Worm (Caenorhabditis elegans): ENCODE measurements around the gene pho-12.
A peak's percentile ranks its signal among the peaks of the same experiment; 100 is the strongest.

Gene pho-12

DNA sequence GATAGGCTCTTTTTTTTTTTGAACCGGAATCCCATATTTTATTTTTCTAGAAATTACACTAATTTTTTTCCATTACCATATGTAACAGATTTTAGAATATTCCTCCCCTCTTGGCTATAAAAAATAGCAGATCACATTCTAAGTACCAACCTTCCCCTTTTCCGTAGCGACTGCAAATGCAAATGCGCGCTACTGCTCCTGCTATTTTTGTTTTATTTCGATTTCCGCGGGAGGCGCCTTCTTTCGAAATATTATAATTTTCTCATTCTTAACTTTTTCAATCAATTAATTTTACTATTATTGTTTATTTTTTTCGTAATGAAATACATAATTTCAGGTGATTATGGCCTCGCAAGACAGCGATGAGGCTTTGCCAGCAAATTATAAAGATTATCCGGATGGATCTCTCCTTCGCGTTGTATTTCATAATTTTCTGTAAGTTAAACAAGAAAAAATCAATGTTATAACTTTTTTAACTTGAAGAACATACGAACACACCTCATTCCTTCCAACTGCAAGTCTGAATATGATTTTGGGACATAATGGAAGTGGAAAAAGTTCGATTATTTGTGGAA lies 1.3 kb upstream of the pho-12 start, which contains the start of gene smc-5 (continued):
- TF ChIP-seq efl-3 (GFP tag; optimal IDR thresholded peaks at IDR 0.05) = no peak
- TF ChIP-seq tlp-1 (tag; optimal IDR thresholded peaks at IDR 0.05) = no peak
- TF ChIP-seq nhr-28 (tag; optimal IDR thresholded peaks at IDR 0.05) = no peak
- TF ChIP-seq ceh-8 (GFP tag; optimal IDR thresholded peaks at IDR 0.05) = no peak
- no peak for TF ChIP-seq hlh-4 (tag; optimal IDR thresholded peaks at IDR 0.05)
- no peak for TF ChIP-seq lin-39 (tag; optimal IDR thresholded peaks at IDR 0.05)
- TF ChIP-seq lsy-2 (tag; optimal IDR thresholded peaks at IDR 0.05) = peak; percentile 71 to 94
- peak; percentile 82 for TF ChIP-seq rnt-1 (tag; optimal IDR thresholded peaks at IDR 0.05)
- TF ChIP-seq skn-1 (tag; optimal IDR thresholded peaks at IDR 0.05) = peak; percentile 89
- TF ChIP-seq nhr-76 (tag; optimal IDR thresholded peaks at IDR 0.05) = no peak
- TF ChIP-seq mab-9 (GFP tag; IDR thresholded peaks at IDR 0.05) = no peak
- TF ChIP-seq nhr-47 (tag; optimal IDR thresholded peaks at IDR 0.05) = peak; percentile 73
- TF ChIP-seq elt-3 (tag; optimal IDR thresholded peaks at IDR 0.05) = peak in 1 of 6 experiments; percentile 80
- TF ChIP-seq nhr-237 (tag; optimal IDR thresholded peaks at IDR 0.05) = no peak
- TF ChIP-seq mdl-1 (tag; optimal IDR thresholded peaks at IDR 0.05) = peak in 1 of 2 experiments; percentile 42

DNA sequence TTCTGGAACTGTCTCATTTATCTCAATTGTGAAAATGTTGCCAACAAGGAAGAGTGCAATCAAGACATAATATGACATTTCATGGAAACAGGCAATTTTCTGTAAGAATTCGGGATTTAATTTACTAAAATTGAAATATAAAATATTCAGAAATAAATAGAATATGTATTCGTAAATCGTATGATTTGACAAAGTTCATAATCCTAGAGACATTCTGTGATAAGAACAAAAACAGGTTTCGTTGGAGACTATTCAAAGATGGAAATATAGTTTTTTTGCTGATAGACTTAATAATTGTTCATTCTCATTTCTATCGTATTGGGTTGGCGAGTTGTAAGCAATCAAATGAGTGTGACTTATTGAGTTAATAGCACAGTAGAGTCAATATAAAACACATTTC lies 2.6 kb downstream of the pho-12 start, which contains the start of gene C27A2.12:
Gene C27A2.12 (minus strand): TSS at position 101 of the 400 bp plus-strand sequence.
- TF ChIP-seq nhr-85 (tag) = no peak
- no peak for TF ChIP-seq hpl-2 (GFP tag; optimal IDR thresholded peaks at IDR 0.05)
- no peak for TF ChIP-seq aha-1 (tag; optimal IDR thresholded peaks at IDR 0.05)
- no peak for TF ChIP-seq pag-3 (tag; optimal IDR thresholded peaks at IDR 0.05; ENCODE audit: borderline replicate concordance, insufficient read depth)
- no peak for TF ChIP-seq ceh-90 (tag; optimal IDR thresholded peaks at IDR 0.05)
- TF ChIP-seq irx-1 (tag; optimal IDR thresholded peaks at IDR 0.05) = no peak
- TF ChIP-seq lin-13 (GFP tag; optimal IDR thresholded peaks at IDR 0.05) = no peak
- no peak for TF ChIP-seq unc-30 (tag; optimal IDR thresholded peaks at IDR 0.05)
- no peak for TF ChIP-seq sup-37 (GFP tag; optimal IDR thresholded peaks at IDR 0.05)

DNA sequence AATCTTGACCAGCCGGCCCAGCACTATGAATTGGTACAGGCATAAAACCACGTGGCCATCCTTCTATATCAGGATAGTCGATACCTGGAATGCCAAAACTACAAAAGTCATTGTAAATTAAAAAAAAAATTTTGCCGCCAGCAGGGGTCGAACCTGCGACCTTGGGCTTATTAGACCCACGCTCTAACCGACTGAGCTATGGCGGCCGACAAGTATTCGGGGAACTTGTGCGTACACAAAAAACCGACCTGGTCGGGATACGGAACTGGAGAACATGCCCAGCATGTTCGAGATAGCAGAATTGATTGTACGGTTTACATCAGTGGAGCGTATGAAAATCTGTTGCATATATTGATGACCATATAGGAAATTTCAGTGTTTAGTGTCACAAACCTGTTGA lies 3.3 kb downstream of the pho-12 start:
- TF ChIP-seq ama-1 (optimal IDR thresholded peaks at IDR 0.05) = no peak
- peak in 1 of 2 experiments; percentile 60 for TF ChIP-seq mdl-1 (tag; optimal IDR thresholded peaks at IDR 0.05)
- TF ChIP-seq lin-35 (GFP tag; optimal IDR thresholded peaks at IDR 0.05) = peak; percentile 53 to 77
- TF ChIP-seq C34B4.2 (tag; optimal IDR thresholded peaks at IDR 0.05) = no peak
- peak; percentile 76 for TF ChIP-seq nhr-19 (GFP tag; conservative IDR thresholded peaks at IDR 0.05)
- TF ChIP-seq ceh-8 (GFP tag; optimal IDR thresholded peaks at IDR 0.05) = no peak
- peak; percentile 59 for TF ChIP-seq swsn-7 (tag; optimal IDR thresholded peaks at IDR 0.05)
- no peak for TF ChIP-seq sup-37 (GFP tag; optimal IDR thresholded peaks at IDR 0.05)
- TF ChIP-seq ceh-88 (GFP tag; IDR thresholded peaks at IDR 0.05) = no peak
- TF ChIP-seq nhr-12 (tag; optimal IDR thresholded peaks at IDR 0.05) = no peak
- 0 out of 2 replicates have a peak, but pooled peaks have one; percentile 43 for TF ChIP-seq mab-9 (GFP tag; IDR thresholded peaks at IDR 0.05)
- peak; percentile 49 for TF ChIP-seq xbp-1 (tag; optimal IDR thresholded peaks at IDR 0.05)
- TF ChIP-seq ces-1 (GFP tag; optimal IDR thresholded peaks at IDR 0.05) = no peak
- no peak for TF ChIP-seq hlh-4 (tag; optimal IDR thresholded peaks at IDR 0.05)
- TF ChIP-seq lin-13 (GFP tag; optimal IDR thresholded peaks at IDR 0.05) = peak; percentile 62
- TF ChIP-seq elt-3 (tag; optimal IDR thresholded peaks at IDR 0.05) = peak in 1 of 6 experiments; percentile 59
- no peak for TF ChIP-seq nhr-28 (tag; optimal IDR thresholded peaks at IDR 0.05)
- TF ChIP-seq sox-4 (tag; optimal IDR thresholded peaks at IDR 0.05) = no peak
- TF ChIP-seq ceh-63 (GFP tag; optimal IDR thresholded peaks at IDR 0.05) = no peak
- TF ChIP-seq unc-98 (GFP tag; IDR thresholded peaks at IDR 0.05) = no peak
- no peak for TF ChIP-seq unc-30 (tag; optimal IDR thresholded peaks at IDR 0.05)
- peak; percentile 32 for TF ChIP-seq zip-4 (GFP tag; optimal IDR thresholded peaks at IDR 0.05)
- TF ChIP-seq grh-1 (GFP tag; IDR thresholded peaks at IDR 0.05) = 0 out of 2 replicates have a peak, but pooled peaks have one; percentile 21
- TF ChIP-seq ztf-4 (tag; optimal IDR thresholded peaks at IDR 0.05) = no peak
- TF ChIP-seq F16B12.6 (tag; optimal IDR thresholded peaks at IDR 0.05) = peak; percentile 26
- TF ChIP-seq pag-3 (tag; optimal IDR thresholded peaks at IDR 0.05; ENCODE audit: borderline replicate concordance, insufficient read depth) = no peak
- TF ChIP-seq hlh-17 (GFP tag; optimal IDR thresholded peaks at IDR 0.05; ENCODE audit: borderline replicate concordance) = no peak
- peak; percentile 38 for TF ChIP-seq unc-130 (tag; optimal IDR thresholded peaks at IDR 0.05)
- TF ChIP-seq irx-1 (tag; optimal IDR thresholded peaks at IDR 0.05) = no peak
- no peak for TF ChIP-seq ets-5 (GFP tag; IDR thresholded peaks at IDR 0.05)
- TF ChIP-seq lin-15B (tag; optimal IDR thresholded peaks at IDR 0.05) = no peak
- TF ChIP-seq nhr-76 (tag; optimal IDR thresholded peaks at IDR 0.05) = no peak
- peak; percentile 43 for TF ChIP-seq skn-1 (tag; optimal IDR thresholded peaks at IDR 0.05)
- TF ChIP-seq unc-86 (tag; optimal IDR thresholded peaks at IDR 0.05) = no peak
- TF ChIP-seq zag-1 (tag; optimal IDR thresholded peaks at IDR 0.05) = no peak
- peak; percentile 29 for TF ChIP-seq fos-1 (tag; optimal IDR thresholded peaks at IDR 0.05)

Measured in whole organism, L1 larva.